Worm (Caenorhabditis elegans): ENCODE data around the gene Y49E10.10.
A peak's percentile ranks its signal among the peaks of the same experiment; 100 is the strongest.

The Y49E10.10 gene

ce11 chrIII:12395085-12395484, at the start of gene Y49E10.10:
Gene Y49E10.10 (plus strand): TSS chrIII:12395465.
- TF ChIP-seq snpc-1.1 (tag; optimal IDR thresholded peaks at IDR 0.05; ENCODE audit: insufficient read depth) (no peak), rpc-1 (optimal IDR thresholded peaks at IDR 0.05) (no peak), rpc-1 (tag; optimal IDR thresholded peaks at IDR 0.05) (no peak)

DNA sequence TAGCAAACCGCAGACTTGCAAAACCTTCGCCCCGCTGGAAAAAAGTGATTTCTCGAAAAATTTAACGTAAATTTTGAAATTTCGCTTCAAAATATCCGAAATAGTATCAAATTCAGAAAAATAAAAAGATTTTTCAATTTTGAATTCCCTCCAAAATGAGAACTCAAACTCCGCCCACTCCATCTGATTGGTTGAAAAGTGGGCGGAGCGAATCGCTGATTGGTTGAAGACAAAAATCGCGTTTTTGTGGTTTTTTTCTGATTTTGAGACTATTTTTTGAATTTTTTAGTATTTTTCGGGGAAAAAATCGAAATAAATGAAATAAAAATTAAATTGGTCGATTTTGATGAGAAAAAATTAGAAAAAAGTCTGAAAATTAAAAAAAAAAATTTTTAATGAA, 46.2 kb upstream of the Y49E10.10 start:
- TF ChIP-seq repo-1 (tag; optimal IDR thresholded peaks at IDR 0.05): no peak
- TF ChIP-seq F33H1.4 (GFP tag; IDR thresholded peaks at IDR 0.05): no peak
- TF ChIP-seq snpc-3.4 (tag; optimal IDR thresholded peaks at IDR 0.05): no peak
- TF ChIP-seq bed-1 (GFP tag; IDR thresholded peaks at IDR 0.05): no peak
- TF ChIP-seq Y56A3A.18 (GFP tag; IDR thresholded peaks at IDR 0.05): no peak
- TF ChIP-seq tbx-9 (tag; optimal IDR thresholded peaks at IDR 0.05; ENCODE audit: borderline replicate concordance): no peak
- TF ChIP-seq B0261.1 (tag; optimal IDR thresholded peaks at IDR 0.05): no peak
- TF ChIP-seq nfya-1 (tag; optimal IDR thresholded peaks at IDR 0.05; ENCODE audit: borderline replicate concordance, insufficient read depth): no peak
- no peak for TF ChIP-seq egl-18 (GFP tag; IDR thresholded peaks at IDR 0.05)
- no peak for TF ChIP-seq unc-62 (GFP tag; optimal IDR thresholded peaks at IDR 0.05)
- TF ChIP-seq attf-3 (GFP tag; conservative IDR thresholded peaks at IDR 0.05): no peak
- no peak for TF ChIP-seq ztf-3 (GFP tag; optimal IDR thresholded peaks at IDR 0.05)
- no peak for TF ChIP-seq ZK185.1 (tag; optimal IDR thresholded peaks at IDR 0.05; ENCODE audit: poor library complexity, severe bottlenecking)
- no peak for TF ChIP-seq gei-17 (GFP tag; optimal IDR thresholded peaks at IDR 0.05)
- TF ChIP-seq bed-2 (GFP tag; IDR thresholded peaks at IDR 0.05): no peak
- no peak for TF ChIP-seq zim-3 (tag; optimal IDR thresholded peaks at IDR 0.05)

DNA sequence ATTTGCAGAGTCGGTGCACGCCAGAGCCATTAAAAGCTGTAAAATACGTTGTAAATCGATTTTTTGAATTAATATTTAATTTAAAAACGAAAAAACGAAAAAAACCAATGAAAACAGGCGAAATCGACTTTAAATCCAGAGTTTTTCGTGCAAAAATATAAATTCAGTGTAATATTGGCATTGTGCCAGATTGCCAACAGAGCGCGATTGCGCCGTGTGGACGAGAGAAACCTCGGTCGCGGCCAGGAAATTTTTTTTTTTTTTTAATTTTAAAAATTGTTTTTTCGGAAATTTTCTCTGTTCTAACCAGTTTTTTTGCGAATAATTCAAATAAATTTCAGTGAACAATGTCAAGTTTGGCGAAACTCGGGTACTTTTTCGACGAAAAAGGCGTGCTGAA, 44.0 kb upstream of the Y49E10.10 start, which contains the start of the genes pph-4.1 and Y75B8A.31:
Gene pph-4.1 (minus strand): TSS at position 36 of the 400 bp plus-strand sequence.
Gene Y75B8A.31 (plus strand): TSS at position 342 of the 400 bp plus-strand sequence.
- TF ChIP-seq F57A8.1 (GFP tag; optimal IDR thresholded peaks at IDR 0.05) (no peak), B0035.1 (tag; optimal IDR thresholded peaks at IDR 0.05) (no peak), let-607 (tag; optimal IDR thresholded peaks at IDR 0.05) (peak in 1 of 2 experiments; percentile 65), unc-62 (GFP tag; optimal IDR thresholded peaks at IDR 0.05) (no peak), Y95B8A.8 (GFP tag; IDR thresholded peaks at IDR 0.05) (peak; percentile 70; the same call in 1 of the 2 replicates), C17E4.6 (GFP tag; IDR thresholded peaks at IDR 0.05) (no peak), attf-3 (GFP tag; conservative IDR thresholded peaks at IDR 0.05) (peak; percentile 51; the same call in 1 of the 2 replicates), aptf-3 (GFP tag; IDR thresholded peaks at IDR 0.05) (no peak), dpl-1 (GFP tag; optimal IDR thresholded peaks at IDR 0.05) (peak; percentile 11), cebp-1 (GFP tag; IDR thresholded peaks at IDR 0.05) (peak; percentile 62; the same call in 1 of the 2 replicates), cebp-1 (tag; optimal IDR thresholded peaks at IDR 0.05) (peak; percentile 69), ama-1 (optimal IDR thresholded peaks at IDR 0.05) (no peak), ama-1 (GFP tag; optimal IDR thresholded peaks at IDR 0.05) (no peak), madf-10 (tag; optimal IDR thresholded peaks at IDR 0.05) (peak; percentile 34), lin-26 (GFP tag; IDR thresholded peaks at IDR 0.05) (no peak), ztf-3 (GFP tag; optimal IDR thresholded peaks at IDR 0.05) (no peak), tbx-9 (tag; optimal IDR thresholded peaks at IDR 0.05; ENCODE audit: borderline replicate concordance) (no peak), ekl-4 (GFP tag; IDR thresholded peaks at IDR 0.05) (0 out of 2 replicates have a peak, but pooled peaks have one; percentile 71), T07F8.4 (tag; optimal IDR thresholded peaks at IDR 0.05) (no peak), zfh-2 (GFP tag; conservative IDR thresholded peaks at IDR 0.05) (no peak), ZK185.1 (tag; optimal IDR thresholded peaks at IDR 0.05; ENCODE audit: poor library complexity, severe bottlenecking) (no peak), mes-4 (tag; optimal IDR thresholded peaks at IDR 0.05) (no peak), attf-6 (GFP tag; IDR thresholded peaks at IDR 0.05) (no peak), egl-18 (GFP tag; IDR thresholded peaks at IDR 0.05) (no peak), akir-1 (GFP tag; optimal IDR thresholded peaks at IDR 0.05) (no peak), rec-8 (tag; optimal IDR thresholded peaks at IDR 0.05) (peak; percentile 9 to 11), madf-3 (GFP tag; IDR thresholded peaks at IDR 0.05) (peak; percentile 63; the same call in 1 of the 2 replicates), aptf-2 (GFP tag; conservative IDR thresholded peaks at IDR 0.05) (no peak; the same call in 1 of the 2 replicates), ets-4 (GFP tag; optimal IDR thresholded peaks at IDR 0.05) (no peak), F37B4.10 (GFP tag; IDR thresholded peaks at IDR 0.05) (no peak), mxl-1 (tag; optimal IDR thresholded peaks at IDR 0.05) (no peak), lir-1 (GFP tag; conservative IDR thresholded peaks at IDR 0.05) (peak; percentile 67)

Measured in whole organism, young adult.